Worm (Caenorhabditis elegans) whole organism, L2 larva: ENCODE data around the gene fahd-1.

Experiments
- C34F6.9 ChIP-seq: fragments of 150-350 bp; optimal IDR thresholded peaks from 2 replicates; lab custom pipeline; 2014; ENCODE audit warnings: missing biosample characterization, missing genetic modification characterization
- F13H6.1 ChIP-seq: sonication (generic microtip); optimal IDR thresholded peaks from 2 replicates; lab custom pipeline; 2016; ENCODE audit warnings: missing genetic modification characterization, missing compliant biosample characterization
- R02D3.7 ChIP-seq: fragments of 150-350 bp; optimal IDR thresholded peaks from 2 replicates; lab custom pipeline; 2014; ENCODE audit warnings: missing biosample characterization, missing genetic modification characterization
- Y55F3AM.14 ChIP-seq: fragments of 200-800 bp; sonication (Bioruptor generic); optimal IDR thresholded peaks from 2 replicates; lab custom pipeline; 2018; ENCODE audit warnings: mild to moderate bottlenecking, missing genetic modification characterization, missing compliant biosample characterization
- ZK546.5 ChIP-seq: sonication (generic microtip); optimal IDR thresholded peaks from 2 replicates; lab custom pipeline; 2017; ENCODE audit warnings: missing biosample characterization, missing genetic modification characterization
- alr-1 ChIP-seq: fragments of 150-350 bp; optimal IDR thresholded peaks from 2 replicates; lab custom pipeline; 2014; ENCODE audit warnings: missing biosample characterization, missing genetic modification characterization
- aly-2 ChIP-seq: fragments of 150-350 bp; optimal IDR thresholded peaks from 2 replicates; lab custom pipeline; 2014; ENCODE audit warnings: missing biosample characterization, missing genetic modification characterization
- ama-1 ChIP-seq: fragments of 150-350 bp; optimal IDR thresholded peaks from 2 replicates; lab custom pipeline; 2018; ENCODE audit warnings: inconsistent platforms
- blmp-1 ChIP-seq: sonication (generic microtip); optimal IDR thresholded peaks from 2 replicates; lab custom pipeline; 2017; ENCODE audit warnings: missing genetic modification characterization, mild to moderate bottlenecking, missing compliant biosample characterization, antibody characterized with exemption, moderate library complexity; ENCODE audit not compliant: insufficient read depth
- ceh-16 ChIP-seq: fragments of 150-350 bp; optimal IDR thresholded peaks from 2 replicates; lab custom pipeline; 2014; ENCODE audit warnings: missing biosample characterization, missing genetic modification characterization
- ceh-82 ChIP-seq: fragments of 150-350 bp; optimal IDR thresholded peaks from 2 replicates; lab custom pipeline; 2014; ENCODE audit warnings: missing biosample characterization, missing genetic modification characterization
- crh-2 ChIP-seq: sonication (generic microtip); optimal IDR thresholded peaks from 2 replicates; lab custom pipeline; 2017; ENCODE audit warnings: missing biosample characterization, missing genetic modification characterization
- dmd-4 ChIP-seq: sonication (generic microtip); optimal IDR thresholded peaks from 2 replicates; lab custom pipeline; 2017; ENCODE audit warnings: missing biosample characterization, missing genetic modification characterization
- elt-1 ChIP-seq: fragments of 150-350 bp; optimal IDR thresholded peaks from 2 replicates; lab custom pipeline; 2014; ENCODE audit warnings: missing biosample characterization, missing genetic modification characterization
- elt-3 ChIP-seq: sonication (generic microtip); optimal IDR thresholded peaks from 2 replicates; lab custom pipeline; 2017; ENCODE audit warnings: missing biosample characterization, missing genetic modification characterization
- fos-1 ChIP-seq: fragments of 150-350 bp; optimal IDR thresholded peaks from 2 replicates; lab custom pipeline; 2014; ENCODE audit warnings: missing biosample characterization, missing genetic modification characterization
- gmeb-1 ChIP-seq: fragments of 150-350 bp; optimal IDR thresholded peaks from 2 replicates; lab custom pipeline; 2014; ENCODE audit warnings: missing biosample characterization, missing genetic modification characterization
- lin-11 ChIP-seq: fragments of 150-350 bp; sonication (generic microtip); optimal IDR thresholded peaks from 2 replicates; lab custom pipeline; 2014; ENCODE audit warnings: missing biosample characterization, missing genetic modification characterization, inconsistent platforms, mixed read lengths
- lin-13 ChIP-seq: fragments of 150-350 bp; optimal IDR thresholded peaks from 2 replicates; lab custom pipeline; 2014; ENCODE audit warnings: missing biosample characterization, missing genetic modification reagents, missing genetic modification characterization
- lin-39 ChIP-seq: fragments of 150-350 bp; optimal IDR thresholded peaks from 2 replicates; lab custom pipeline; 2014; ENCODE audit warnings: missing biosample characterization, missing genetic modification reagents, missing genetic modification characterization
- lsy-2 ChIP-seq, 2 experiments: fragments of 150-350 bp in 1 of 2; sonication (generic microtip) in 1 of 2; optimal IDR thresholded peaks; 2 replicates each; lab custom pipeline; 2014 to 2017; ENCODE audit warnings: missing biosample characterization in 2 of 2, missing genetic modification characterization in 2 of 2
- mdl-1 ChIP-seq, 2 experiments: fragments of 150-350 bp in 1 of 2; sonication (generic microtip) in 1 of 2; optimal IDR thresholded peaks; 2 replicates each; lab custom pipeline; 2017; ENCODE audit warnings: missing biosample characterization in 2 of 2, missing genetic modification characterization in 2 of 2
- nhr-11 ChIP-seq: fragments of 150-350 bp; optimal IDR thresholded peaks from 2 replicates; lab custom pipeline; 2014; ENCODE audit warnings: missing biosample characterization, missing genetic modification characterization
- nhr-12 ChIP-seq: fragments of 150-350 bp; optimal IDR thresholded peaks from 2 replicates; lab custom pipeline; 2014; ENCODE audit warnings: missing biosample characterization, missing genetic modification characterization
- nhr-129 ChIP-seq: fragments of 150-350 bp; optimal IDR thresholded peaks from 2 replicates; lab custom pipeline; 2014; ENCODE audit warnings: missing biosample characterization, missing genetic modification characterization
- nhr-21 ChIP-seq: fragments of 150-350 bp; optimal IDR thresholded peaks from 2 replicates; lab custom pipeline; 2014; ENCODE audit warnings: missing biosample characterization, missing genetic modification characterization
- nhr-25 ChIP-seq: fragments of 150-350 bp; sonication (generic microtip); optimal IDR thresholded peaks from 3 replicates; lab custom pipeline; 2014; ENCODE audit warnings: missing biosample characterization, missing genetic modification characterization
- nhr-6 ChIP-seq: fragments of 150-350 bp; optimal IDR thresholded peaks from 2 replicates; lab custom pipeline; 2014; ENCODE audit warnings: missing biosample characterization, missing genetic modification characterization
- peb-1 ChIP-seq: fragments of 150-350 bp; optimal IDR thresholded peaks from 2 replicates; lab custom pipeline; 2014; ENCODE audit warnings: missing biosample characterization, missing genetic modification characterization
- sem-4 ChIP-seq: fragments of 150-350 bp; optimal IDR thresholded peaks from 2 replicates; lab custom pipeline; 2014; ENCODE audit warnings: missing biosample characterization, missing genetic modification reagents, missing genetic modification characterization
- skn-1 ChIP-seq: sonication (generic microtip); optimal IDR thresholded peaks from 2 replicates; lab custom pipeline; 2017; ENCODE audit warnings: missing biosample characterization, missing genetic modification characterization
- sma-3 ChIP-seq: sonication (generic microtip); optimal IDR thresholded peaks from 2 replicates; lab custom pipeline; 2016; ENCODE audit warnings: missing genetic modification reagents, missing genetic modification characterization, missing compliant biosample characterization
- sma-9 ChIP-seq, 2 experiments: fragments of 150-350 bp in 1 of 2; sonication (generic microtip) in 1 of 2; optimal IDR thresholded peaks; 2 replicates each; lab custom pipeline; 2014 to 2016; ENCODE audit warnings: missing genetic modification characterization in 2 of 2, mild to moderate bottlenecking in 1 of 2, missing biosample characterization in 1 of 2, missing compliant biosample characterization in 1 of 2, missing genetic modification reagents in 1 of 2, moderate library complexity in 1 of 2
- unc-39 ChIP-seq: fragments of 150-350 bp; optimal IDR thresholded peaks from 2 replicates; lab custom pipeline; 2014; ENCODE audit warnings: missing biosample characterization, missing genetic modification characterization
- unc-55 ChIP-seq: fragments of 150-350 bp; sonication (generic microtip); optimal IDR thresholded peaks from 3 replicates; lab custom pipeline; 2014; ENCODE audit warnings: missing biosample characterization, missing genetic modification reagents, missing genetic modification characterization
- ztf-4 ChIP-seq: fragments of 150-350 bp; optimal IDR thresholded peaks from 2 replicates; lab custom pipeline; 2014; ENCODE audit warnings: missing biosample characterization, missing genetic modification characterization

fahd-1 gene

ce11 chrIII:7861535-7862120, 30.4 kb upstream of the fahd-1 start, which contains the start of gene snr-5:
Gene snr-5, plus strand, starts transcription at chrIII:7862070.
- TF ChIP-seq C34F6.9 (peak; percentile 26), lin-13 (GFP tag; lab: Kevin White, UChicago) (peak; percentile 27), lsy-2 (tag; optimal IDR thresholded peaks at IDR 0.05; lab: Kevin White, UChicago) (peak in 1 of 2 experiments; percentile 59), ceh-82 (no peak), lin-39 (no peak), nhr-129 (tag; lab: Kevin White, UChicago) (peak; percentile 25)

- TF ChIP-seq ceh-16 (tag; lab: Kevin White, UChicago) (no peak), gmeb-1 (tag; lab: Kevin White, UChicago) (no peak), lin-39 (no peak), blmp-1 (tag; lab: Kevin White, UChicago) (no peak), fos-1 (peak; percentile 27)
- TF ChIP-seq, all 48 proteins: peak for 1
Observed at ce11 chrIII:7865238-7865761, 26.8 kb upstream of the fahd-1 start, which contains the start of gene slc-17.3. Gene slc-17.3, minus strand, starts transcription at chrIII:7865288.

- TF ChIP-seq R02D3.7 (no peak), unc-55 (no peak), lin-39 (no peak), F13H6.1 (tag; lab: Kevin White, UChicago) (no peak), lin-11 (tag; lab: Kevin White, UChicago) (no peak)
Observed at ce11 chrIII:7866189-7866588, 25.9 kb upstream of the fahd-1 start, which contains the start of gene cup-4. Gene cup-4, plus strand, starts transcription at chrIII:7866489.

- TF ChIP-seq ceh-16 (tag; lab: Kevin White, UChicago) (no peak), F13H6.1 (tag; lab: Kevin White, UChicago) (no peak), nhr-25 (tag; lab: Kevin White, UChicago) (peak; percentile 33), fos-1 (peak; percentile 27), ztf-4 (no peak), elt-3 (no peak), lin-13 (GFP tag; lab: Kevin White, UChicago) (no peak), unc-39 (tag; lab: Kevin White, UChicago) (no peak), ama-1 (no peak), ZK546.5 (tag; lab: Kevin White, UChicago) (no peak), ceh-82 (no peak), nhr-129 (tag; lab: Kevin White, UChicago) (peak; percentile 3), sma-3 (GFP tag; lab: Kevin White, UChicago) (peak; percentile 72), sma-9 (GFP tag; optimal IDR thresholded peaks at IDR 0.05; lab: Kevin White, UChicago) (no peak), sma-9 (tag; optimal IDR thresholded peaks at IDR 0.05; lab: Kevin White, UChicago) (no peak), alr-1 (tag; lab: Kevin White, UChicago) (no peak), peb-1 (tag; lab: Kevin White, UChicago) (no peak), lin-11 (tag; lab: Kevin White, UChicago) (no peak), elt-1 (tag; lab: Kevin White, UChicago) (no peak), R02D3.7 (no peak), Y55F3AM.14 (GFP tag; lab: Kevin White, UChicago) (no peak), aly-2 (tag; lab: Kevin White, UChicago) (no peak)
Observed at ce11 chrIII:7872776-7873175, 19.3 kb upstream of the fahd-1 start.

ce11 chrIII:7873481-7873880, 18.6 kb upstream of the fahd-1 start, which contains the start of gene tyr-1:
Gene tyr-1, plus strand, starts transcription at chrIII:7873781.
- no peak for TF ChIP-seq nhr-129 (tag; lab: Kevin White, UChicago)
- no peak for TF ChIP-seq mdl-1 (tag; optimal IDR thresholded peaks at IDR 0.05; lab: Kevin White, UChicago)
- no peak for TF ChIP-seq nhr-6 (tag; lab: Kevin White, UChicago)
- no peak for TF ChIP-seq crh-2 (tag; lab: Kevin White, UChicago)
- no peak for TF ChIP-seq nhr-21 (tag; lab: Kevin White, UChicago)
- no peak for TF ChIP-seq dmd-4 (tag; lab: Kevin White, UChicago)
- no peak for TF ChIP-seq R02D3.7
- no peak for TF ChIP-seq skn-1 (tag; lab: Kevin White, UChicago)
- no peak for TF ChIP-seq sem-4
- no peak for TF ChIP-seq unc-39 (tag; lab: Kevin White, UChicago)
- TF ChIP-seq ceh-82, result no peak
- TF ChIP-seq nhr-11 (tag; lab: Kevin White, UChicago), result no peak
- no peak for TF ChIP-seq alr-1 (tag; lab: Kevin White, UChicago)
- TF ChIP-seq nhr-12 (tag; lab: Kevin White, UChicago), result no peak
- TF ChIP-seq sma-3 (GFP tag; lab: Kevin White, UChicago), result no peak
- TF ChIP-seq ztf-4, result no peak
- no peak for TF ChIP-seq lin-11 (tag; lab: Kevin White, UChicago)
